Worm (Caenorhabditis elegans) whole organism, early embryonic: Measurements from ENCODE around the gene fipr-7.

Source experiments
- B0310.2 ChIP-seq: sonication (generic microtip); optimal IDR thresholded peaks from 2 replicates; lab custom pipeline; 2016; ENCODE audit warnings: mild to moderate bottlenecking, missing genetic modification characterization, missing compliant biosample characterization
- ama-1 ChIP-seq: fragments of 150-350 bp; optimal IDR thresholded peaks from 2 replicates; lab custom pipeline; 2014
- ceh-36 ChIP-seq: sonication (generic microtip); optimal IDR thresholded peaks from 2 replicates; lab custom pipeline; 2016; ENCODE audit warnings: missing genetic modification characterization, inconsistent platforms, missing compliant biosample characterization
- flt-1 ChIP-seq: fragments of 200-800 bp; sonication (Bioruptor generic); IDR thresholded peaks from 2 replicates; pipeline ENCODE4 v1.3.6; 2022; ENCODE audit warnings: missing genetic modification characterization, missing compliant biosample characterization
- pes-1 ChIP-seq: fragments of 200-800 bp; sonication (Bioruptor generic); IDR thresholded peaks from 2 replicates; pipeline ENCODE4 v1.3.6; 2022; ENCODE audit warnings: missing genetic modification reagents, missing genetic modification characterization, missing compliant biosample characterization
- scrt-1 ChIP-seq: fragments of 200-800 bp; sonication (Bioruptor generic); IDR thresholded peaks from 2 replicates; pipeline ENCODE4 v1.3.6; 2022; ENCODE audit warnings: missing genetic modification characterization, missing compliant biosample characterization
- sea-1 ChIP-seq: fragments of 200-800 bp; sonication (Bioruptor generic); conservative IDR thresholded peaks from 2 replicates; pipeline ENCODE4 v1.3.6; 2022; ENCODE audit warnings: missing genetic modification characterization, missing compliant biosample characterization
- tbx-11 ChIP-seq: fragments of 200-800 bp; sonication (Bioruptor generic); IDR thresholded peaks from 2 replicates; pipeline ENCODE4 v1.3.6; 2022; ENCODE audit warnings: missing genetic modification characterization, missing compliant biosample characterization
- tbx-37 ChIP-seq: fragments of 200-800 bp; sonication (Bioruptor generic); conservative IDR thresholded peaks from 2 replicates; pipeline ENCODE4 v1.3.6; 2022; ENCODE audit warnings: missing genetic modification reagents, missing genetic modification characterization, missing compliant biosample characterization

- TF ChIP-seq tbx-37 = no peak
- no peak for TF ChIP-seq sea-1
- TF ChIP-seq scrt-1 (GFP tag; lab: Robert Waterston, UW) = no peak
- no peak for TF ChIP-seq ama-1 (lab: Kevin White, UChicago)
- TF ChIP-seq tbx-11 = no peak
- TF ChIP-seq B0310.2 (tag; lab: Kevin White, UChicago) = no peak
- TF ChIP-seq pes-1 (GFP tag; lab: Robert Waterston, UW) = no peak
- TF ChIP-seq ceh-36 (tag; lab: Kevin White, UChicago) = no peak
- no peak for TF ChIP-seq flt-1 (GFP tag; lab: Robert Waterston, UW)
Observed at ce11 chrV:10228360-10228759, 1.3 kb upstream of the fipr-7 start, which contains the start of gene fipr-4.
